Fruit fly (Drosophila melanogaster) whole organism, larva: ENCODE measurements around the gene CG4995.

Source experiments
- noc ChIP-seq: fragments of 200-800 bp; sonication (Bioruptor generic); optimal IDR thresholded peaks from 3 replicates; lab custom pipeline; 2019; ENCODE audit warnings: missing biosample characterization, mild to moderate bottlenecking, missing genetic modification characterization, moderate library complexity

CG4995 gene

dm6 chr2L:10322176-10322575, at the start of gene CG4995:
Gene CG4995, plus strand, starts transcription at chr2L:10322476.
- no peak for TF ChIP-seq noc (tag; lab: Kevin White, UChicago)

- no peak for TF ChIP-seq noc (tag; lab: Kevin White, UChicago)
Observed at dm6 chr2L:10276436-10276835, 45.8 kb upstream of the CG4995 start.

- TF ChIP-seq noc (tag; lab: Kevin White, UChicago) = no peak
Observed at dm6 chr2L:10276846-10277245, 45.4 kb upstream of the CG4995 start.

dm6 chr2L:10277362-10277761, 44.9 kb upstream of the CG4995 start:
- TF ChIP-seq noc (tag; lab: Kevin White, UChicago) = no peak

- no peak for TF ChIP-seq noc (tag; lab: Kevin White, UChicago)
Observed at dm6 chr2L:10278658-10279057, 43.6 kb upstream of the CG4995 start, which contains the start of gene Utx. Gene Utx, minus strand, starts transcription at chr2L:10278811.

- no peak for TF ChIP-seq noc (tag; lab: Kevin White, UChicago)
Observed at dm6 chr2L:10280772-10281171, 41.5 kb upstream of the CG4995 start, which contains the start of gene CG34043. Gene CG34043, minus strand, starts transcription at chr2L:10280872.

dm6 chr2L:10291276-10291675, 31.0 kb upstream of the CG4995 start:
- TF ChIP-seq noc (tag; lab: Kevin White, UChicago) = no peak

dm6 chr2L:10292066-10292560, 30.2 kb upstream of the CG4995 start, which contains the start of gene Ufd4:
Gene Ufd4, minus strand, starts transcription at chr2L:10292365.
- TF ChIP-seq noc (tag; lab: Kevin White, UChicago) = no peak

- no peak for TF ChIP-seq noc (tag; lab: Kevin White, UChicago)
Observed at dm6 chr2L:10294798-10295669, 27.2 kb upstream of the CG4995 start, which contains the start of gene Hand. Gene Hand, minus strand, starts transcription at chr2L:10295385.

- no peak for TF ChIP-seq noc (tag; lab: Kevin White, UChicago)
Observed at dm6 chr2L:10298306-10298705, 24.0 kb upstream of the CG4995 start.

dm6 chr2L:10299077-10299809, 23.0 kb upstream of the CG4995 start:
- TF ChIP-seq noc (tag; lab: Kevin White, UChicago) = no peak

- TF ChIP-seq noc (tag; lab: Kevin White, UChicago) = no peak
Observed at dm6 chr2L:10299810-10300147, 22.5 kb upstream of the CG4995 start, which contains the start of gene CYLD. Gene CYLD, minus strand, starts transcription at chr2L:10299847.

- TF ChIP-seq noc (tag; lab: Kevin White, UChicago) = no peak
Observed at dm6 chr2L:10301918-10302317, 20.4 kb upstream of the CG4995 start, which contains the start of gene CG13138. Gene CG13138, minus strand, starts transcription at chr2L:10302018.

- no peak for TF ChIP-seq noc (tag; lab: Kevin White, UChicago)
Observed at dm6 chr2L:10303786-10304185, 18.5 kb upstream of the CG4995 start, which contains the start of gene nmd. Gene nmd, minus strand, starts transcription at chr2L:10303947.

- TF ChIP-seq noc (tag; lab: Kevin White, UChicago) = peak; percentile 64
Observed at dm6 chr2L:10305538-10306147, 16.6 kb upstream of the CG4995 start.
